Worm (Caenorhabditis elegans) whole organism, mixed stage, embryonic: ENCODE measurements around the gene hpr-9.

Experiments
- bed-3 ChIP-seq: fragments of 200-800 bp; sonication (Bioruptor generic); optimal IDR thresholded peaks from 3 replicates; lab custom pipeline; 2018; ENCODE audit warnings: mild to moderate bottlenecking, missing genetic modification characterization, moderate library complexity, missing compliant biosample characterization
- blmp-1 ChIP-seq: fragments of 150-350 bp; optimal IDR thresholded peaks from 2 replicates; lab custom pipeline; 2014; ENCODE audit warnings: missing biosample characterization, missing genetic modification characterization
- ceh-43 ChIP-seq: fragments of 200-800 bp; sonication (Bioruptor generic); optimal IDR thresholded peaks from 2 replicates; lab custom pipeline; 2018; ENCODE audit warnings: mild to moderate bottlenecking, missing genetic modification characterization, moderate library complexity, missing compliant biosample characterization
- ces-1 ChIP-seq: fragments of 150-350 bp; optimal IDR thresholded peaks from 2 replicates; lab custom pipeline; 2014; ENCODE audit warnings: missing biosample characterization, missing genetic modification reagents, missing genetic modification characterization
- cnd-1 ChIP-seq: fragments of 200-800 bp; sonication (Bioruptor generic); optimal IDR thresholded peaks from 2 replicates; lab custom pipeline; 2018; ENCODE audit warnings: mild to moderate bottlenecking, missing genetic modification characterization, missing compliant biosample characterization
- drap-1 ChIP-seq: fragments of 200-800 bp; sonication (Bioruptor generic); optimal IDR thresholded peaks from 3 replicates; lab custom pipeline; 2018; ENCODE audit warnings: mild to moderate bottlenecking, missing genetic modification characterization, missing compliant biosample characterization
- elt-1 ChIP-seq: sonication (generic microtip); optimal IDR thresholded peaks from 2 replicates; lab custom pipeline; 2017; ENCODE audit warnings: missing genetic modification characterization, mild to moderate bottlenecking, missing compliant biosample characterization, antibody characterized with exemption, moderate library complexity, borderline replicate concordance; ENCODE audit not compliant: insufficient read depth
- flh-1 ChIP-seq: fragments of 200-800 bp; sonication (Bioruptor generic); optimal IDR thresholded peaks from 2 replicates; lab custom pipeline; 2018; ENCODE audit warnings: mild to moderate bottlenecking, missing genetic modification characterization, moderate library complexity, missing compliant biosample characterization
- ham-2 ChIP-seq: fragments of 200-800 bp; sonication (Bioruptor generic); optimal IDR thresholded peaks from 2 replicates; lab custom pipeline; 2018; ENCODE audit warnings: mild to moderate bottlenecking, missing genetic modification characterization, missing compliant biosample characterization
- hlh-1 ChIP-seq: fragments of 150-350 bp; optimal IDR thresholded peaks from 2 replicates; lab custom pipeline; 2014; ENCODE audit warnings: missing biosample characterization, missing genetic modification reagents, missing genetic modification characterization
- lin-13 ChIP-seq: fragments of 150-350 bp; optimal IDR thresholded peaks from 2 replicates; lab custom pipeline; 2014; ENCODE audit warnings: missing biosample characterization, missing genetic modification characterization
- lin-32 ChIP-seq: fragments of 200-800 bp; sonication (Bioruptor generic); optimal IDR thresholded peaks from 2 replicates; lab custom pipeline; 2018; ENCODE audit warnings: mild to moderate bottlenecking, missing genetic modification characterization, missing compliant biosample characterization
- lsy-2 ChIP-seq: fragments of 150-350 bp; optimal IDR thresholded peaks from 2 replicates; lab custom pipeline; 2014; ENCODE audit warnings: missing biosample characterization, missing genetic modification characterization
- mab-5 ChIP-seq: fragments of 150-350 bp; optimal IDR thresholded peaks from 2 replicates; lab custom pipeline; 2014; ENCODE audit warnings: missing biosample characterization, missing genetic modification characterization
- mep-1 ChIP-seq: fragments of 150-350 bp; optimal IDR thresholded peaks from 2 replicates; lab custom pipeline; 2017; ENCODE audit warnings: missing biosample characterization, missing genetic modification reagents, missing genetic modification characterization, inconsistent platforms
- nhr-12 ChIP-seq: fragments of 150-350 bp; optimal IDR thresholded peaks from 2 replicates; lab custom pipeline; 2014; ENCODE audit warnings: missing biosample characterization, missing genetic modification characterization
- nhr-2 ChIP-seq: fragments of 150-350 bp; optimal IDR thresholded peaks from 2 replicates; lab custom pipeline; 2014; ENCODE audit warnings: missing biosample characterization, missing genetic modification characterization
- nhr-237 ChIP-seq: fragments of 150-350 bp; optimal IDR thresholded peaks from 2 replicates; lab custom pipeline; 2014; ENCODE audit warnings: missing biosample characterization, missing genetic modification characterization
- nhr-28 ChIP-seq: fragments of 150-350 bp; optimal IDR thresholded peaks from 2 replicates; lab custom pipeline; 2014; ENCODE audit warnings: missing biosample characterization, missing genetic modification characterization
- nhr-76 ChIP-seq: sonication (generic microtip); optimal IDR thresholded peaks from 2 replicates; lab custom pipeline; 2017; ENCODE audit warnings: missing biosample characterization, missing genetic modification characterization
- pha-4 ChIP-seq: fragments of 150-350 bp; optimal IDR thresholded peaks from 2 replicates; lab custom pipeline; 2018; ENCODE audit warnings: missing biosample characterization, missing genetic modification reagents, missing genetic modification characterization
- sem-2 ChIP-seq: fragments of 200-800 bp; sonication (Bioruptor generic); optimal IDR thresholded peaks from 2 replicates; lab custom pipeline; 2018; ENCODE audit warnings: mild to moderate bottlenecking, missing genetic modification characterization, missing compliant biosample characterization
- snpc-4 ChIP-seq: fragments of 150-350 bp; optimal IDR thresholded peaks from 2 replicates; lab custom pipeline; 2014; ENCODE audit warnings: missing biosample characterization, missing genetic modification characterization
- sptf-1 ChIP-seq: sonication (generic microtip); optimal IDR thresholded peaks from 2 replicates; lab custom pipeline; 2017; ENCODE audit warnings: mild to moderate bottlenecking, missing genetic modification characterization, moderate library complexity, missing compliant biosample characterization
- tbx-8 ChIP-seq: fragments of 200-800 bp; sonication (Bioruptor generic); optimal IDR thresholded peaks from 2 replicates; lab custom pipeline; 2018; ENCODE audit warnings: mild to moderate bottlenecking, missing genetic modification characterization, moderate library complexity, missing compliant biosample characterization
- unc-39 ChIP-seq: fragments of 150-350 bp; optimal IDR thresholded peaks from 2 replicates; lab custom pipeline; 2014; ENCODE audit warnings: missing biosample characterization, missing genetic modification characterization
- zip-8 ChIP-seq: fragments of 150-350 bp; optimal IDR thresholded peaks from 2 replicates; lab custom pipeline; 2014; ENCODE audit warnings: missing biosample characterization, missing genetic modification characterization

Gene hpr-9

DNA sequence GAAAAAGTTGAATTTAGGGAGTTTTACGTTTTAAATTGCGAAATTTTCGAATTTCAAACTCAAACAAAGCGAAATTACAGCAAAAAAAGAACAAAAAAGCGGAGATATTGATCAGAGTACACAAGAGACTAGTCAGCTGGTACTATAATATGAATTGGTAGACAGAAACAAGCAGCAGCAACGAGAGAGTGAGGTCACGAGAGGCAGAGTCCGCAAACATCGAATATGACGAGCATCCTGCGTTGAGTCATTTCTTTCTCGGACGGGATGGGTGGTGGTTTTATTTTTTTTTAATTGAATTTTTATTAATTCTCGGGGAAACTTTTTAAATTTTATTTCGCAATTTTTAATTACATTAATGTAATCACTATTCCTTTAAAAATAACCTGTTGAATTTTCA, 21.7 kb upstream of the hpr-9 start:
- peak; percentile 36 for TF ChIP-seq lin-13 (tag; lab: Kevin White, UChicago)
- peak; percentile 15 for TF ChIP-seq nhr-237 (tag; lab: Kevin White, UChicago)
- peak; percentile 64 for TF ChIP-seq mep-1 (tag; lab: Kevin White, UChicago)
- TF ChIP-seq mab-5 (tag; lab: Kevin White, UChicago): no peak
- peak; percentile 58 for TF ChIP-seq lsy-2 (tag; lab: Kevin White, UChicago)
- TF ChIP-seq flh-1 (GFP tag; lab: Kevin White, UChicago): no peak
- TF ChIP-seq nhr-2 (tag; lab: Kevin White, UChicago): no peak
- TF ChIP-seq ces-1 (GFP tag; lab: Kevin White, UChicago): peak; percentile 54
- TF ChIP-seq drap-1: no peak
- TF ChIP-seq sem-2 (GFP tag; lab: Kevin White, UChicago): no peak
- TF ChIP-seq blmp-1 (tag; lab: Kevin White, UChicago): no peak
- no peak for TF ChIP-seq unc-39
- peak; percentile 51 for TF ChIP-seq pha-4 (tag; lab: Kevin White, UChicago)

DNA sequence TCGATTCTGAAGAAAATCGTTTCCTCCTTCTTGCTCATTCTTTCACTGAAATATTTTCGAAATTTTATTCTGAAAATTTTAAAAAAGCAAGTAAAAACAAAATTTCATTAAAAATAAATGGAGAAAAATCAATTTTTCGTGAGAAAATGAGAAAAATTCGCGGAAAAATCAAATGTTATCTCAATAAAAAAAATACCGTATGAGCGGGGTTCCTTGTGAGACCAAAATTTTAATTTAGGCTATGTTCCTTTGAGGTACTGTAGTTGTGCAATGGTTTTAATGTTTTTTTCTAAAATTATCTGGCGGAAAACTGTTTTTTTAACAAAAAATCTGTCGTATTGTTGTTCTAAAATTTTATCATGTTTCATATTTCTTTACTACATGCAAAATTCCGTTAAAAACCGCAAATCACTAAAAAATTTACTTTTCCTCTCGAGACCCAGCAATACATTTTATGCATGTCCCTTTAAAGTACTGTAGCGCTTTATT, 21.2 kb upstream of the hpr-9 start, which contains the start of gene epg-6:
epg-6 (minus strand) TSS at position 51 of the 489 bp plus-strand sequence.
- no peak for TF ChIP-seq drap-1
- TF ChIP-seq tbx-8: no peak
- TF ChIP-seq elt-1 (tag; lab: Kevin White, UChicago): no peak
- no peak for TF ChIP-seq snpc-4 (tag; lab: Kevin White, UChicago)

DNA sequence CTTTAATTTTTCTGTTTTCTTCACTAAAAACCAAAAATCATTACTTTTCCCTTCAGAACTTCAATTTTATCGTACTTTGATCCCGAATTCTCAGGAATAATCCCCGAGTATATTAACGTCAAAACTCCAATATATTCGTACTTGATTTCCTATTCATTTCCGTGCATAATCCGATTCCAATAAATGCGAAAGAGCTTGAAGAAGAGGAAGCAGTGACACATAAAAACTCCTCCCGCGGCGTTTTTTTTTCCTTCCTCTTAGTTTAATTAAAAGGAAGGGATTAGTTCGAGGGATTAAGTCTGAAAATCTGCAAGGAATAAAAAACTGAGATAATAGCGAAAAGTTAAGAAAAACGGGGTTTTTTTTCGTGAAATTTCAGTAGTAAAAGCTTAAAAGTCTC, 20.5 kb upstream of the hpr-9 start:
- TF ChIP-seq unc-39 (no peak), ceh-43 (no peak), ces-1 (GFP tag; lab: Kevin White, UChicago) (no peak), drap-1 (no peak), snpc-4 (tag; lab: Kevin White, UChicago) (no peak), sptf-1 (no peak), lsy-2 (tag; lab: Kevin White, UChicago) (no peak), lin-32 (GFP tag; lab: Kevin White, UChicago) (no peak), zip-8 (no peak), hlh-1 (tag; lab: Kevin White, UChicago) (no peak), flh-1 (GFP tag; lab: Kevin White, UChicago) (no peak)

DNA sequence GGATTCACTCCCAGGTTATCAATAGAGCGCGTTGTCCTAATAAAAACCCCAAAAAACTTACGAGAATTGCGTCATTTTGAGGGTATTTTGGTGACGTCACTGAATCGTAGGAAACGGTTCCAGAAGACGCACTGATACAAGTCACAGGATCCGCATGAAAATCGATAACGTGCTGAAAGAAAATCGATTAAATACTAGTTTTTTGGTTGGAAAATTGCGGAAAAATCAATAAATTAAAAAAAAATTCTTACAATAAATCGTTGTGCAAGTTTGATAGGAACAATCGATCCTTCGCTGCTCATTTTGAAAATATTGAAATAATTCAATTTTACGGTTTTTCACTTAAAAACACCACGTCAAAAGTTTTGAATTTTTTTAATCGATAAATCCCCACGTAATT, 18.1 kb upstream of the hpr-9 start, which contains the start of gene Y39A1A.2:
Y39A1A.2 (minus strand) TSS at position 319 of the 400 bp plus-strand sequence.
- TF ChIP-seq zip-8 (peak; percentile 76), ham-2 (no peak)

DNA sequence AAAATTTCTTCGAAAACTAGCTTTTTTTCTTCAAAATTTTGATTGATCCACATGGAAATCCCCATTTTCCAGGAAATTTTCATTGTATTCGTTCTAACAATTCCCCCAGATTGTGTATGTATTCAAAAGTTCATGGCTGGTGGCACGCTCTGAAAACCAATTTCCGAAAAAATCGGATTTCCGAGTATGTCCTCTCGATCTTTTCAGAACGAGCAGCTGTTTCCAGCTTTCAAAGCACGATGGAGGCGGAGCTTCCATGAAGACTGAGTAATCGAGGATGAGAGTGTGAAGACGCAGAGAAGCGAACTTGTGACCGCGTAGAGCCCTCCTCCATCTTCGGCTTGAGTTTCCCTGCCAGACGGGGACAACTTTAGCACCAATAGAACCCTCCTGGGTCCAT, 17.0 kb upstream of the hpr-9 start:
- no peak for TF ChIP-seq sem-2 (GFP tag; lab: Kevin White, UChicago)

DNA sequence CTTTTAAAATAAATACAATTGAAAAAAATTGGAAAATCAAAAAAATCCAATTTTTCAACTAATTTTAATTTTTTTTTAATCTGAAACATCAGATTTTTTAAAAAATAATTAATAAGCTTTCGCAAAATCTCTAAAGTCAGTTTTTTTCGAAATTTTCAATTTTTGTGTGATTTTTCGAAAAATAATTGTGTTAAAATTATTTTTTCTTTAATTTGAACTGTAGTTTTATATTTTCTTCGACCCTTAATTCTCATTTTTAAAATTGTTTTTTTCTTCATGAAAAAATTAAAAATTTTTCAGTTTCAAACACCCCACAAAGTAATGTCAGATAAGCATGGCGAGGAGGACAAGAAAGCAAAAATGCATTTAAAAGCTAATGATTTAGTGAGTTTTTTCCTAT, 16.3 kb upstream of the hpr-9 start, which contains the start of gene rabx-5:
rabx-5 (plus strand) TSS at position 301 of the 400 bp plus-strand sequence.
- TF ChIP-seq cnd-1 (tag; lab: Kevin White, UChicago): no peak
- no peak for TF ChIP-seq drap-1
- no peak for TF ChIP-seq nhr-12 (tag; lab: Kevin White, UChicago)
- no peak for TF ChIP-seq nhr-76 (tag; lab: Kevin White, UChicago)
- no peak for TF ChIP-seq pha-4 (tag; lab: Kevin White, UChicago)
- no peak for TF ChIP-seq unc-39

DNA sequence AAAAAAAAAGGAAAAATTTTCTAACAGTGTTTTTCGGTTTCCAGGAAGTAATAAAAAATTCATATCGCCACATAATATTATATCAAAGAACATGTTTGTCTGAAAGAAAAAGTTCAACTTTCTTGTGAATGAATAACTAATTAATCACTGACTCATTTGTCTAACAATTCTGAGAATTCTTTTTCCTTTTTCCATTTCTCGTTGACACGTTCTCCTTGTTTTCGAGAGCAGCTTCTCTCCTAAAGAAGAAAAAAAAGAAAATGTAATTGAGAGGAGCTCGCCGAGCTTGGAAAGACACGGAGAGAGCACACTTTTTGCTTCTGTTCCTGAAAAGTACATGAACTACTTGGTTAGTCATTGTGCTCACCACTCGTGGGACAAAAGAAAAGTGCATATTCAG, 13.2 kb upstream of the hpr-9 start:
- TF ChIP-seq nhr-28 (tag; lab: Kevin White, UChicago) (no peak), lin-13 (tag; lab: Kevin White, UChicago) (no peak), lsy-2 (tag; lab: Kevin White, UChicago) (no peak), cnd-1 (tag; lab: Kevin White, UChicago) (no peak), bed-3 (GFP tag; lab: Kevin White, UChicago) (no peak), zip-8 (no peak), sem-2 (GFP tag; lab: Kevin White, UChicago) (no peak), snpc-4 (tag; lab: Kevin White, UChicago) (no peak), ces-1 (GFP tag; lab: Kevin White, UChicago) (no peak)
- TF ChIP-seq, all 35 proteins: peak for 0
